Worm (Caenorhabditis elegans): ENCODE measurements around the gene R160.12.

The R160.12 gene

DNA sequence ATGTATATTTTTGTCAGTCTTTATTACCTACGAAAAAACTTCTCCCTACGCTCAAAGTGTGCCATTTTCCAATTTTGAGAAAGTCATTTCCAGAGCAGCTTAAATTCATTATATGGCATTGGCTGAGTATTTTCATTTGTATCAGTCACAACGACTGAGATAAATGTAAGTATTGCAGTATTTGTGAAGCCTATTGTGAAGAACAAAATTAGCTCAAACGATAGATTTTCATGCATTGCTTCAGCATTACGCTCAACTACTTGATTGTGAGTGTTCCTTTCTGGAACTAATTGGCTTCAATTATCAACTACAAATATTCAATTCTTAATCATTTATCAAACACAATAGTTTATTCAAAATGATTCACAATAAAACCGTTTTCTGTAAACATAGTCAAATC lies at the start of gene R160.12:
Gene R160.12 (minus strand): TSS at position 101 of the 400 bp plus-strand sequence.
- TF ChIP-seq cnd-1 (tag; optimal IDR thresholded peaks at IDR 0.05) (no peak), M03D4.4 (tag; optimal IDR thresholded peaks at IDR 0.05) (no peak), mls-2 (tag; optimal IDR thresholded peaks at IDR 0.05) (no peak), hlh-1 (tag; optimal IDR thresholded peaks at IDR 0.05) (no peak), nhr-76 (tag; optimal IDR thresholded peaks at IDR 0.05) (no peak), bed-3 (GFP tag; optimal IDR thresholded peaks at IDR 0.05) (no peak), zip-8 (tag; optimal IDR thresholded peaks at IDR 0.05) (no peak), unc-39 (tag; optimal IDR thresholded peaks at IDR 0.05) (no peak), nhr-237 (tag; optimal IDR thresholded peaks at IDR 0.05) (no peak), ham-2 (GFP tag; optimal IDR thresholded peaks at IDR 0.05) (no peak), unc-120 (tag; optimal IDR thresholded peaks at IDR 0.05; ENCODE audit: poor library complexity, severe bottlenecking) (no peak), elt-1 (tag; optimal IDR thresholded peaks at IDR 0.05; ENCODE audit: borderline replicate concordance, insufficient read depth) (no peak), nhr-12 (tag; optimal IDR thresholded peaks at IDR 0.05) (no peak), flh-1 (GFP tag; optimal IDR thresholded peaks at IDR 0.05) (no peak), mab-5 (tag; optimal IDR thresholded peaks at IDR 0.05) (no peak), elt-3 (tag; optimal IDR thresholded peaks at IDR 0.05) (no peak)

DNA sequence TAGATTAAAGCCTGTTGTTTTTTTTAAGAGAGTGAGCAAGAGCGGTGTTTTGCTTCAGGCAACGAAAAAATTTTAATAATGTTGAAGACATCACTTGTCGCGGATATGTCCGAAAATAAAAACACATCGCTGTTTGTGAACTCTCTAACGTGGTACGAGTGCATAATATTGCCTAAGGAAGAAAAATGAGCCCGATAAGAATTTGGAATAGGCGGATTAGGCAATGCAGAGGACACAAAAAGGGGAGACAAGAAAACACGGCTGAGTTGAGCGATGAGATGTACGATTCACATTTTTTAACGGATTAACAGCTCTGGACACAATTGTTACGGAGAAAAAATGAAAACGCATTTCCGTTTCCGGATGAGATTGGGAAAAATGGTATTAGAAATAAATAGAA lies 49.8 kb upstream of the R160.12 start:
- TF ChIP-seq tbx-8 (GFP tag; optimal IDR thresholded peaks at IDR 0.05), result no peak
- no peak for TF ChIP-seq ceh-83 (GFP tag; optimal IDR thresholded peaks at IDR 0.05)
- no peak for TF ChIP-seq elt-3 (tag; optimal IDR thresholded peaks at IDR 0.05)

ce11 chrX:4426496-4426895 lies 48.9 kb upstream of the R160.12 start:
- TF ChIP-seq ces-1 (GFP tag; optimal IDR thresholded peaks at IDR 0.05) (peak; percentile 87), flh-1 (GFP tag; optimal IDR thresholded peaks at IDR 0.05) (no peak)

DNA sequence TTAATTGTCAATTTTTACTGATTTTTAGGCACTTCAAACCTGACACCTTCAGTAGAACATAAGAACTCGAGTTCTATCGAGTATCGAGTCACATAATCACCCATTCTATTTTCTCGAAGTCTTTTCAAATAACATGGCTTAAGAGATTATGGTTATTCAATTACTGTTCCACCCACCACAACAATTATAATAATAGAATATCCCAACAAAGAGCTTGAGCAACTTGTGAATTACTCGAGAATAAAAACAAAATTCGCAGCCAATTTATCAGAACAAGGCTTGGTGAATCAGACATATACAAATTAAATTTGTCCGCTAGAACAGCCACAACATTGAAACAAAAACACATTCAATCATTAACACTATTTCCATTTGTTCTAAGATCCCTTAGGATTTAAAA lies 46.7 kb upstream of the R160.12 start:
- TF ChIP-seq mab-5 (tag; optimal IDR thresholded peaks at IDR 0.05) (no peak), ceh-83 (GFP tag; optimal IDR thresholded peaks at IDR 0.05) (no peak), ces-1 (GFP tag; optimal IDR thresholded peaks at IDR 0.05) (peak; percentile 96), elt-3 (tag; optimal IDR thresholded peaks at IDR 0.05) (no peak), lin-13 (tag; optimal IDR thresholded peaks at IDR 0.05) (no peak), blmp-1 (tag; optimal IDR thresholded peaks at IDR 0.05) (no peak), nhr-2 (tag; optimal IDR thresholded peaks at IDR 0.05) (no peak), unc-39 (tag; optimal IDR thresholded peaks at IDR 0.05) (no peak), ztf-11 (tag; optimal IDR thresholded peaks at IDR 0.05) (no peak)

DNA sequence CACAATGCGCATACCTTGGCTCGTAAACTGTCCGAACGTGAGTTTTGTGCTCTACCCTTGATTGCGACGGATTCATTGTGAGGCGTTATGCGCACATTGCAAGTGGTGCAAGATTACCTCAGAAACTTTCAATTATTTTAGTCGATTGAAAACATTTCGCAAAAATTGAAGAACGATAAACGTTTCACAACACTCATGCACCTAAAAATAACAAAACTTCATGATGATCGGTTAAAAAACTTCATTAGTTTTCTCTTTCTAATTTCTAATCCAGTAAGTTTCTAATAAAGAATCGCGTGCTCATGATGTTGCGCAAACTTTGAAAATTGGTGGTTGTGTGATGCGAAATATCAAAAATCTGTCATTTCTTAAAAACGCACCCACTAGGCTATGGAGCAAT lies 41.2 kb upstream of the R160.12 start, which contains the start of gene dop-1:
Gene dop-1 (minus strand): TSS at position 101 of the 400 bp plus-strand sequence.
- TF ChIP-seq ceh-39 (tag; optimal IDR thresholded peaks at IDR 0.05) (no peak), cnd-1 (tag; optimal IDR thresholded peaks at IDR 0.05) (no peak), lin-32 (GFP tag; optimal IDR thresholded peaks at IDR 0.05) (no peak), ceh-43 (GFP tag; optimal IDR thresholded peaks at IDR 0.05) (no peak), ztf-11 (tag; optimal IDR thresholded peaks at IDR 0.05) (no peak), elt-1 (tag; optimal IDR thresholded peaks at IDR 0.05; ENCODE audit: borderline replicate concordance, insufficient read depth) (no peak), unc-62 (GFP tag; optimal IDR thresholded peaks at IDR 0.05) (no peak), zip-8 (tag; optimal IDR thresholded peaks at IDR 0.05) (no peak), snpc-4 (tag; optimal IDR thresholded peaks at IDR 0.05) (no peak), nhr-2 (tag; optimal IDR thresholded peaks at IDR 0.05) (no peak), pha-4 (tag; optimal IDR thresholded peaks at IDR 0.05) (no peak)

ce11 chrX:4415289-4415688 lies 37.7 kb upstream of the R160.12 start:
- TF ChIP-seq ceh-83 (GFP tag; optimal IDR thresholded peaks at IDR 0.05) (no peak), hlh-1 (tag; optimal IDR thresholded peaks at IDR 0.05) (no peak), ces-1 (GFP tag; optimal IDR thresholded peaks at IDR 0.05) (peak; percentile 76), mep-1 (tag; optimal IDR thresholded peaks at IDR 0.05) (no peak)

Measured in whole organism, mixed stage, embryonic.